Worm (Caenorhabditis elegans) whole organism, L4/young adult: ENCODE results near the gene slc-28.1.

ENCODE experiments used
- W03F9.2 ChIP-seq: fragments of 150-350 bp; optimal IDR thresholded peaks from 2 replicates; lab custom pipeline; 2014; ENCODE audit warnings: missing biosample characterization, missing genetic modification characterization
- dao-5 ChIP-seq: sonication (generic microtip); optimal IDR thresholded peaks from 2 replicates; lab custom pipeline; 2016; ENCODE audit warnings: missing genotype, missing genetic modification characterization, moderate library complexity, missing compliant biosample characterization

DNA sequence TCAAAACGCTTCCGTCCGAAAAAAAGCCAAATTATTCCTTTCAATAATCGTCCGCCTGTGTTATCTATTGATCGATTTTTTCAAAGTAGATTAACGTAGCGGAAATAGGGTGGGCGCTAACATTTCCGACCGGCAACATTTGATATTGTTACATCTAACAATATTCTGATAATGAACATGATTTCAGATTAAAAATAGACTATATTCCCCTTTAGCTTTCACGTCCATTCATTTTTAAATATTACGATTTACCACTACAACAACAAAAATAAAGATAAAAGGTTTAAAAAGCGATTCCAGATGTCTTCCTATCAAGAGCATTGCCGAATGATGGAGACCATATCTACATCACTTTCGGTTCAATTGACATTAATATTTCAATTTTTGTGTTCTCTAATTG, 37.5 kb upstream of the slc-28.1 start, which contains the start of gene srab-22:
- TF ChIP-seq W03F9.2 (no peak), dao-5 (no peak)
